Worm (Caenorhabditis elegans): Measurements from ENCODE around the gene rsp-2.

ce11 chrII:11443862-11444261, 8.9 kb downstream of the rsp-2 start, which contains the start of gene adbp-1:
- no peak for TF ChIP-seq nhr-77 (tag; optimal IDR thresholded peaks at IDR 0.05)
- TF ChIP-seq sup-37 (GFP tag; optimal IDR thresholded peaks at IDR 0.05) = no peak
- TF ChIP-seq egl-13 (tag; optimal IDR thresholded peaks at IDR 0.05) = no peak
- no peak for TF ChIP-seq nhr-28 (tag; optimal IDR thresholded peaks at IDR 0.05)
- no peak for TF ChIP-seq aly-2 (tag; optimal IDR thresholded peaks at IDR 0.05)
- no peak for TF ChIP-seq hlh-17 (GFP tag; optimal IDR thresholded peaks at IDR 0.05; ENCODE audit: borderline replicate concordance)
- TF ChIP-seq ama-1 (optimal IDR thresholded peaks at IDR 0.05) = no peak
- TF ChIP-seq nhr-76 (tag; optimal IDR thresholded peaks at IDR 0.05) = no peak
- TF ChIP-seq mdl-1 (tag; optimal IDR thresholded peaks at IDR 0.05) = no peak
- TF ChIP-seq unc-130 (tag; optimal IDR thresholded peaks at IDR 0.05) = no peak
- TF ChIP-seq tbx-2 (tag; optimal IDR thresholded peaks at IDR 0.05) = no peak
- TF ChIP-seq elt-3 (tag; optimal IDR thresholded peaks at IDR 0.05) = no peak
